Fruit fly (Drosophila melanogaster): ENCODE data around the gene CG14966.

Gene CG14966

dm6 chr3L:3198447-3199402 lies 1.3 kb upstream of the CG14966 start, which contains the start of the genes CG32276 and gry:
Gene CG32276, minus strand, starts transcription at chr3L:3199047.
Gene gry, plus strand, starts transcription at chr3L:3199090.
- TF ChIP-seq usp (GFP tag; optimal IDR thresholded peaks at IDR 0.05) (no peak), pan (optimal IDR thresholded peaks at IDR 0.05) (no peak), EcR (GFP tag; optimal IDR thresholded peaks at IDR 0.05) (no peak), CG8478 (optimal IDR thresholded peaks at IDR 0.05) (no peak), Dll (optimal IDR thresholded peaks at IDR 0.05) (no peak), psq (optimal IDR thresholded peaks at IDR 0.05) (no peak)

DNA sequence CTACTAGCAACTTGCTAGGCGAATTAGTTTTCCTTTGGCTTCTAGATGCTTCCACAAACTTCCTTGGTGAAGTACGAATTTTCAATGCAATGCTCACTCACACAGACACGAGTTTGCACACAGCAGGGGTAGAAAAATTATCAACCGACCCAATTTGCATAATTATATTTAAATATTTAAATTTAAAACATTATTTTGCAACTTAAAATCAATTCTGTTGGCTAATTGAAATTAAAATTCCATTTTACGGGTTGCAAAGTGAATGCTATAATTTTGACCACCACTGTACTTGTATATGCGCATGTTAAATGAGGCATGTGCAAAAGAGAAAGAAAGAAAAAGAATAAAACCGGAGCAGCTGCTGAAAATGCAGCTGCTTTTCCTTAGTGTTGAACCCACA lies 3.4 kb downstream of the CG14966 start:
- TF ChIP-seq CG8478 (optimal IDR thresholded peaks at IDR 0.05) = no peak
- no peak for TF ChIP-seq pan (optimal IDR thresholded peaks at IDR 0.05)
- TF ChIP-seq psq (optimal IDR thresholded peaks at IDR 0.05) = no peak
- TF ChIP-seq EcR (GFP tag; optimal IDR thresholded peaks at IDR 0.05) = no peak
- no peak for TF ChIP-seq usp (GFP tag; optimal IDR thresholded peaks at IDR 0.05)
- TF ChIP-seq Dll (optimal IDR thresholded peaks at IDR 0.05) = no peak

DNA sequence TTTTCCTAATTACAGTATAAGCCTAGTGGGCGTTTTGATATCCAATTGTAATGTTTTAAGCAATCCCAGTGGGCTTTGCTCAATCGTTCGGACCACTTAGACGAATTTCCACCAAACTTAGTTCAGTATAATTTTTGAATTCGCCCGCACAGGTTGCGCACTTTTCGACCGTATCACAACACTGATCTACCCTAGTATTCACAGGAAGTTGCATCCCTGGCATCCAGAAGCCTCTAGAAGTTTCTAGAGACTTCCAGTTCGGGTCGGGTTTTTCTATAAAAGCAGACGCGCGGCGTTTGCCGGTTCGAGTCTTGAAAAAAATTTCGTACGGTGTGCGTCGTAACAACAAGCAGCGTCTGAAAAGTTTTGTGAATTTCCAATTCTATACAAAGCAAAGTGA lies 4.5 kb downstream of the CG14966 start, which contains the start of gene Hsp83:
Gene Hsp83 (plus strand): TSS at position 58 of the 400 bp plus-strand sequence.
- no peak for TF ChIP-seq EcR (GFP tag; optimal IDR thresholded peaks at IDR 0.05)
- no peak for TF ChIP-seq usp (GFP tag; optimal IDR thresholded peaks at IDR 0.05)
- TF ChIP-seq psq (optimal IDR thresholded peaks at IDR 0.05) = no peak
- no peak for TF ChIP-seq CG8478 (optimal IDR thresholded peaks at IDR 0.05)
- TF ChIP-seq Dll (optimal IDR thresholded peaks at IDR 0.05) = no peak
- TF ChIP-seq pan (optimal IDR thresholded peaks at IDR 0.05) = no peak

- TF ChIP-seq Dll (optimal IDR thresholded peaks at IDR 0.05) = no peak
- no peak for TF ChIP-seq pan (optimal IDR thresholded peaks at IDR 0.05)
- TF ChIP-seq EcR (GFP tag; optimal IDR thresholded peaks at IDR 0.05) = no peak
- TF ChIP-seq CG8478 (optimal IDR thresholded peaks at IDR 0.05) = no peak
- TF ChIP-seq usp (GFP tag; optimal IDR thresholded peaks at IDR 0.05) = no peak
- TF ChIP-seq psq (optimal IDR thresholded peaks at IDR 0.05) = no peak
Measured at dm6 chr3L:3192333-3192894, 5.0 kb downstream of the CG14966 start, which contains the start of gene CG14965. Gene CG14965, minus strand, starts transcription at chr3L:3192491.

DNA sequence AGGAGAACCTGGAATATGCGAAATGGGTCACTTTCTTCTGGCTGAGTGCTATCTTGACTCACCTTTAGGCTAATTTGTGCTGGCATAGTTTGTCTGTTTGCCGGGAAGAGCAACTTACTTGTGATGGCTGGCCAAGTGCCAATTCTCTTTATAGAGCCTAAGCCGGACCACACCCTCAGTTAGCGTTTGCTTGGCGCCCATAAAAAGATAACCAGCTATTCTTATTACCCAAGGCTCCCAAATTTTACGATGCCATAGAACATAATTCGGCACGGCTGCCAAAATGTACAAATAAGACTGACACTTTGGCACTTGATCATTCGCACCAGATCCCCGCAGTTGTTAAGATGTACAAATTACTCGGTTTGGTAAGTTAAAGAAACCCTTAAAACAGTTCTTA lies 7.8 kb downstream of the CG14966 start, which contains the start of the genes CG42525 and CG14958:
Gene CG42525 (minus strand): TSS at position 101 of the 400 bp plus-strand sequence.
Gene CG14958 (plus strand): TSS at position 332 of the 400 bp plus-strand sequence.
- TF ChIP-seq usp (GFP tag; optimal IDR thresholded peaks at IDR 0.05) = no peak
- TF ChIP-seq pan (optimal IDR thresholded peaks at IDR 0.05) = no peak
- no peak for TF ChIP-seq CG8478 (optimal IDR thresholded peaks at IDR 0.05)
- TF ChIP-seq Dll (optimal IDR thresholded peaks at IDR 0.05) = no peak
- no peak for TF ChIP-seq EcR (GFP tag; optimal IDR thresholded peaks at IDR 0.05)
- TF ChIP-seq psq (optimal IDR thresholded peaks at IDR 0.05) = no peak

DNA sequence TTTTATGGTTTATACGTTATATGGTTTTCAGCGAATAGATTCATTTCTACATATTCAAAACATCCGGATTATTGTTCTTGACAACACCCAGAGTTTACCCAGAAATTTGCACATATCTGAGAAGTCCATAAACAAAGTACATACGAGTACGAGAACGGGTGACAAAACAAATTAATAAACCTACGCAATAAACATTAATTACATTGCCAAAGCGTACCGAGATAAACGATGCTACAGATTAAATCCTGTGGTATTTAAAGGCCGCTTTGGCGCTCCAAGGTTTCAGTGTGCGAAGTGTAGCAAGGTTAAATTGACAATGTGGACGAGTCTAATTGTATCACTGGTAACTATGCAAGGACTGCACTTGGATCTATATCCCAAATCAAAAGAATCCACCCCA lies 10.2 kb downstream of the CG14966 start, which contains the start of gene CG14957:
Gene CG14957 (plus strand): TSS at position 301 of the 400 bp plus-strand sequence.
- TF ChIP-seq CG8478 (optimal IDR thresholded peaks at IDR 0.05) = no peak
- no peak for TF ChIP-seq Dll (optimal IDR thresholded peaks at IDR 0.05)
- no peak for TF ChIP-seq psq (optimal IDR thresholded peaks at IDR 0.05)
- no peak for TF ChIP-seq EcR (GFP tag; optimal IDR thresholded peaks at IDR 0.05)
- TF ChIP-seq pan (optimal IDR thresholded peaks at IDR 0.05) = no peak
- no peak for TF ChIP-seq usp (GFP tag; optimal IDR thresholded peaks at IDR 0.05)

DNA sequence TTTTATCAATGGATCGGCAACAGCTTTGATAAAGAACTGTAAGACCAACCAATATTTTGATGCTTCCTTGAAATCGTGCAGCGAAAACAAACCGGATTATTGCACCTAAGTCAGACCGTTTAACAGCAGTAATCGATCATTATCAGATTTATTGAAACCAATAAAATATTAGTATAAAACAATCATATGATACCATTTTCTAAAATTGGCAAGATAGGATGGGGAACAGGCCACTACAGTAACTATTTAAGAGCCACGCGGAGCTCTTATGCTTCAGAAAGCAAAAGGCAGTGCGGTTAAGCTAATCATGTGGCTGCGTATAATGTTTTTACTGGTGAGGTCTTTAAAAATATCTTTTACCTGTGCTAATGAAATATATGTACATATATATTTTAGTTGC lies 11.1 kb downstream of the CG14966 start, which contains the start of gene CG32284:
Gene CG32284 (plus strand): TSS at position 301 of the 400 bp plus-strand sequence.
- no peak for TF ChIP-seq Dll (optimal IDR thresholded peaks at IDR 0.05)
- TF ChIP-seq CG8478 (optimal IDR thresholded peaks at IDR 0.05) = no peak
- no peak for TF ChIP-seq EcR (GFP tag; optimal IDR thresholded peaks at IDR 0.05)
- no peak for TF ChIP-seq usp (GFP tag; optimal IDR thresholded peaks at IDR 0.05)
- no peak for TF ChIP-seq psq (optimal IDR thresholded peaks at IDR 0.05)
- no peak for TF ChIP-seq pan (optimal IDR thresholded peaks at IDR 0.05)

- TF ChIP-seq psq (optimal IDR thresholded peaks at IDR 0.05) = no peak
- TF ChIP-seq Dll (optimal IDR thresholded peaks at IDR 0.05) = no peak
- no peak for TF ChIP-seq pan (optimal IDR thresholded peaks at IDR 0.05)
- no peak for TF ChIP-seq CG8478 (optimal IDR thresholded peaks at IDR 0.05)
- TF ChIP-seq EcR (GFP tag; optimal IDR thresholded peaks at IDR 0.05) = no peak
- TF ChIP-seq usp (GFP tag; optimal IDR thresholded peaks at IDR 0.05) = no peak
Measured at dm6 chr3L:3184104-3184503, 13.3 kb downstream of the CG14966 start, which contains the start of gene CG42494. Gene CG42494, plus strand, starts transcription at chr3L:3184404.

DNA sequence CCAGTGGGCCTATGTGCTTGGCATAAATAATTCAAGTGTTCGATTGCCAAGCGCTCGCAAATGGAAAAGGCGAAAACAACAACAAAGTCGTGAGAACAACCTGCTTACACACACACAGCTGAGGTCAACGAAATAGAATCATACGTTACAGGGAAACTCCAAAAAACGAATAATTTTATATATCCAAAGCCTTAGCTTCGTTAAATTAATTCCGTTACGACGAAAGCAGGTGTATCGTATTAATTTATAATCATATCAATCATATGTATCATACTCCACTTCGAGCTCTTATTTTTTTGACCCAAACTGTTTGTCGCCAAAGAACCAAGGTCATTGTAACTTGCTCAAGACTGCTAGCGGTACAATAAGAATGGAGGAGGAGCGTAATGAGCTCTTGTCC lies 18.0 kb downstream of the CG14966 start:
- TF ChIP-seq EcR (GFP tag; optimal IDR thresholded peaks at IDR 0.05) (peak in 1 of 2 experiments; percentile 79), psq (optimal IDR thresholded peaks at IDR 0.05) (no peak), pan (optimal IDR thresholded peaks at IDR 0.05) (no peak)

- TF ChIP-seq usp (GFP tag; optimal IDR thresholded peaks at IDR 0.05) (no peak), CG8478 (optimal IDR thresholded peaks at IDR 0.05) (no peak), pan (optimal IDR thresholded peaks at IDR 0.05) (no peak)
Measured at dm6 chr3L:3178530-3179096, 18.8 kb downstream of the CG14966 start, which contains the start of the genes MnM and Girdin. Gene MnM, minus strand, starts transcription at chr3L:3178580. Gene Girdin, plus strand, starts transcription at chr3L:3178930.

DNA sequence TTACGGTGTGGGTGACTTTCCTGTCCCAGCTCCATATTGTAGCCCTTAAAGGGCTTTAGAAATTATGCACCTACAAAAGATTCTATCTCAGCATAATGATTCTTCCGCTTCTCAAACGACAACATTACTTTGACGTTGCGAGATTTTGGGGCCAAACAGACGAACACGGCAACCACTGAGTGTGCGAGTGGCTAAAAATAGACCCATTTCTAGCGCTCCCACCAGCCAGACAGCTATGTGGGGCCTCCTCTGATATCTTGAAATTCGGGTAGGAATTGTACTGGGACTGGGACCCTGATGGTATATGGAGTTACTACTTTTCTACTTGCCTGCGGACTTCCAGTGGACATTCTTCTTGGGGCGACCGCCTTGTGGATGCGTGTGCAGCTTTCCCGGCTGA lies 19.6 kb downstream of the CG14966 start:
- no peak for TF ChIP-seq pan (optimal IDR thresholded peaks at IDR 0.05)
